Worm (Caenorhabditis elegans): Measurements from ENCODE around the gene pept-1.

- TF ChIP-seq elt-3 (tag; optimal IDR thresholded peaks at IDR 0.05) (no peak), nhr-23 (tag; optimal IDR thresholded peaks at IDR 0.05) (no peak), ztf-11 (tag; optimal IDR thresholded peaks at IDR 0.05) (no peak), pha-4 (tag; optimal IDR thresholded peaks at IDR 0.05) (no peak), nhr-12 (tag; optimal IDR thresholded peaks at IDR 0.05) (no peak), ceh-9 (tag; optimal IDR thresholded peaks at IDR 0.05) (no peak), elt-2 (tag; optimal IDR thresholded peaks at IDR 0.05) (peak; percentile 64), lin-39 (tag; optimal IDR thresholded peaks at IDR 0.05) (no peak), ama-1 (optimal IDR thresholded peaks at IDR 0.05) (no peak), unc-62 (GFP tag; optimal IDR thresholded peaks at IDR 0.05) (no peak), snpc-4 (tag; optimal IDR thresholded peaks at IDR 0.05) (no peak), tbx-2 (tag; optimal IDR thresholded peaks at IDR 0.05) (no peak)
Measured at ce11 chrX:6503148-6503547, 46.5 kb downstream of the pept-1 start.

Data from whole organism, L3 larva.